Worm (Caenorhabditis elegans) whole organism, late embryonic: Measurements from ENCODE around the gene alh-6.

Source experiments
- T23F11.4 ChIP-seq: fragments of 200-800 bp; sonication (Bioruptor generic); optimal IDR thresholded peaks from 2 replicates; lab custom pipeline; 2018; ENCODE audit warnings: mild to moderate bottlenecking, missing genetic modification characterization, missing compliant biosample characterization
- ama-1 ChIP-seq: fragments of 150-350 bp; optimal IDR thresholded peaks from 2 replicates; lab custom pipeline; 2014
- ceh-24 ChIP-seq: sonication (generic microtip); optimal IDR thresholded peaks from 2 replicates; lab custom pipeline; 2016; ENCODE audit warnings: mild to moderate bottlenecking, missing genetic modification characterization, missing compliant biosample characterization
- ceh-30 ChIP-seq: fragments of 150-350 bp; optimal IDR thresholded peaks from 2 replicates; lab custom pipeline; 2014; ENCODE audit warnings: missing biosample characterization, missing genetic modification characterization
- dmd-4 ChIP-seq: sonication (generic microtip); optimal IDR thresholded peaks from 2 replicates; lab custom pipeline; 2016; ENCODE audit warnings: borderline replicate concordance, missing genetic modification characterization, missing compliant biosample characterization
- ets-4 ChIP-seq: sonication (generic microtip); optimal IDR thresholded peaks from 2 replicates; lab custom pipeline; 2016; ENCODE audit warnings: missing genetic modification characterization, missing compliant biosample characterization
- hlh-8 ChIP-seq: sonication (generic microtip); optimal IDR thresholded peaks from 2 replicates; lab custom pipeline; 2016; ENCODE audit warnings: missing genotype, missing genetic modification characterization, missing compliant biosample characterization
- pag-3 ChIP-seq: sonication (generic microtip); optimal IDR thresholded peaks from 2 replicates; lab custom pipeline; 2016; ENCODE audit warnings: missing compliant biosample characterization, missing genetic modification characterization, borderline replicate concordance
- tbx-2 ChIP-seq: sonication (generic microtip); optimal IDR thresholded peaks from 2 replicates; lab custom pipeline; 2016; ENCODE audit warnings: missing genetic modification characterization, missing compliant biosample characterization
- ztf-16 ChIP-seq: sonication (generic microtip); optimal IDR thresholded peaks from 2 replicates; lab custom pipeline; 2017; ENCODE audit warnings: missing genetic modification characterization, missing compliant biosample characterization

DNA sequence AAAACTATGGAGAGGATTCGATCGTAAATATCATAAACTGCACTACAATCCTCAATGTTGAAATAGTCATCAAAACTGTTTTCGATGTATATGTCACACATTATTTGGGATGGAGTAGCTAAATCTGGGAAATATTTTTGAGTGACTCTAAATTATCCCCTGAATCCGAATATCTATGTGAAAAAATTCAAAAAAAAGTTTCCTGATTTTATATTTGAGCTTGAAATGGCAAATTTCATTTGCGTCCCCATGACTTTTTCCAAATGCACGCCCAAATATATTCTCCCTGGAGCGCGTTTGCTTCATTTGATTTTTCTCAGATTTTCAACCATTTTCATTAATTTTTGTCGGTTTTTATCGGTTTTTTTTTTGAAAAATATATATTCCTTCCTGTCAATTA, 16.8 kb downstream of the alh-6 start, which contains the start of gene srz-64:
- TF ChIP-seq hlh-8 (tag; lab: Kevin White, UChicago) (no peak), dmd-4 (tag; lab: Kevin White, UChicago) (no peak), pag-3 (tag; lab: Kevin White, UChicago) (no peak), ets-4 (no peak), ztf-16 (tag; lab: Kevin White, UChicago) (no peak), T23F11.4 (GFP tag; lab: Kevin White, UChicago) (no peak), tbx-2 (tag; lab: Kevin White, UChicago) (no peak), ama-1 (lab: Kevin White, UChicago) (no peak), ceh-24 (tag; lab: Kevin White, UChicago) (no peak), ceh-30 (tag; lab: Kevin White, UChicago) (no peak)
